Worm (Caenorhabditis elegans) whole organism, young adult: ENCODE data around the gene dhhc-8.

Experiments used
- B0019.2 ChIP-seq: fragments of 200-800 bp; sonication (Bioruptor generic); conservative IDR thresholded peaks from 2 replicates; pipeline ENCODE4 v1.3.6; 2022; ENCODE audit warnings: missing genetic modification reagents, missing genetic modification characterization, missing compliant biosample characterization
- B0261.1 ChIP-seq: sonication (generic microtip); optimal IDR thresholded peaks from 2 replicates; lab custom pipeline; 2016; ENCODE audit warnings: mild to moderate bottlenecking, missing genetic modification characterization, moderate library complexity, missing compliant biosample characterization
- B0336.3 ChIP-seq: fragments of 200-800 bp; sonication (Bioruptor generic); IDR thresholded peaks from 2 replicates; pipeline ENCODE4 v1.3.6; 2022; ENCODE audit warnings: missing genetic modification characterization, missing compliant biosample characterization
- C06A6.2 ChIP-seq: fragments of 200-800 bp; sonication (Bioruptor generic); conservative IDR thresholded peaks from 2 replicates; pipeline ENCODE4 v1.3.6; 2022; ENCODE audit warnings: missing genetic modification characterization, missing compliant biosample characterization
- F33H1.4 ChIP-seq: fragments of 200-800 bp; sonication (Bioruptor generic); IDR thresholded peaks from 2 replicates; pipeline ENCODE4 v1.3.6; 2022; ENCODE audit warnings: missing genetic modification reagents, missing genetic modification characterization, missing compliant biosample characterization
- K11D2.4 ChIP-seq: fragments of 200-800 bp; sonication (Bioruptor generic); IDR thresholded peaks from 2 replicates; pipeline ENCODE4 v1.3.6; 2022; ENCODE audit warnings: missing genetic modification reagents, missing genetic modification characterization, missing compliant biosample characterization
- K12H6.12 ChIP-seq: fragments of 200-800 bp; sonication (Bioruptor generic); optimal IDR thresholded peaks from 2 replicates; lab custom pipeline; 2018; ENCODE audit warnings: mild to moderate bottlenecking, missing genetic modification characterization, missing compliant biosample characterization
- T26A5.8 ChIP-seq: sonication (generic microtip); optimal IDR thresholded peaks from 2 replicates; lab custom pipeline; 2016; ENCODE audit warnings: missing genetic modification characterization, missing compliant biosample characterization
- Y53F4B.3 ChIP-seq: fragments of 200-800 bp; sonication (Bioruptor generic); IDR thresholded peaks from 2 replicates; pipeline ENCODE4 v1.3.6; 2022; ENCODE audit warnings: missing genetic modification reagents, missing genetic modification characterization, missing compliant biosample characterization
- Y67H2A.10 ChIP-seq: fragments of 200-800 bp; sonication (Bioruptor generic); conservative IDR thresholded peaks from 2 replicates; pipeline ENCODE4 v1.3.6; 2022; ENCODE audit warnings: missing genetic modification reagents, missing genetic modification characterization, missing compliant biosample characterization
- aptf-2 ChIP-seq: fragments of 200-800 bp; sonication (Bioruptor generic); conservative IDR thresholded peaks from 2 replicates; pipeline ENCODE4 v1.3.6; 2022; ENCODE audit warnings: missing genetic modification reagents, missing genetic modification characterization, missing compliant biosample characterization
- aptf-3 ChIP-seq: fragments of 200-800 bp; sonication (Bioruptor generic); IDR thresholded peaks from 2 replicates; pipeline ENCODE4 v1.3.6; 2022; ENCODE audit warnings: missing genetic modification characterization, missing compliant biosample characterization
- attf-6 ChIP-seq: fragments of 200-800 bp; sonication (Bioruptor generic); IDR thresholded peaks from 2 replicates; pipeline ENCODE4 v1.3.6; 2022; ENCODE audit warnings: missing genetic modification reagents, missing genetic modification characterization, missing compliant biosample characterization
- ceh-100 ChIP-seq: fragments of 200-800 bp; sonication (Bioruptor generic); IDR thresholded peaks from 2 replicates; pipeline ENCODE4 v1.3.6; 2022; ENCODE audit warnings: missing genetic modification reagents, missing genetic modification characterization, missing compliant biosample characterization
- chd-7 ChIP-seq: sonication (generic microtip); optimal IDR thresholded peaks from 2 replicates; lab custom pipeline; 2016; ENCODE audit warnings: mild to moderate bottlenecking, missing genetic modification characterization, moderate library complexity, missing compliant biosample characterization
- dpff-1 ChIP-seq: sonication (generic microtip); optimal IDR thresholded peaks from 2 replicates; lab custom pipeline; 2017; ENCODE audit warnings: mild to moderate bottlenecking, missing genetic modification characterization, missing compliant biosample characterization
- egl-44 ChIP-seq: fragments of 200-800 bp; sonication (Bioruptor generic); IDR thresholded peaks from 2 replicates; pipeline ENCODE4 v1.3.6; 2022; ENCODE audit warnings: missing genetic modification reagents, missing genetic modification characterization, missing compliant biosample characterization
- fkh-3 ChIP-seq: sonication (generic microtip); optimal IDR thresholded peaks from 2 replicates; lab custom pipeline; 2016; ENCODE audit warnings: mild to moderate bottlenecking, missing genetic modification characterization, missing compliant biosample characterization
- hlh-12 ChIP-seq: sonication (generic microtip); optimal IDR thresholded peaks from 2 replicates; lab custom pipeline; 2016; ENCODE audit warnings: missing genetic modification characterization, missing compliant biosample characterization
- hmg-1.2 ChIP-seq: fragments of 200-800 bp; sonication (Bioruptor generic); IDR thresholded peaks from 2 replicates; pipeline ENCODE4 v1.3.6; 2022; ENCODE audit warnings: missing genetic modification reagents, missing genetic modification characterization, missing compliant biosample characterization
- hsf-1 ChIP-seq: fragments of 200-800 bp; sonication (Bioruptor generic); IDR thresholded peaks from 2 replicates; pipeline ENCODE4 v1.3.6; 2022; ENCODE audit warnings: missing genetic modification reagents, missing genetic modification characterization, missing compliant biosample characterization
- let-607 ChIP-seq, 2 experiments: fragments of 200-800 bp in 1 of 2; sonication (Bioruptor generic) in 1 of 2; sonication (generic microtip) in 1 of 2; optimal IDR thresholded peaks; 2 replicates each; lab custom pipeline; 2016 to 2018; ENCODE audit warnings: mild to moderate bottlenecking in 2 of 2, missing compliant biosample characterization in 2 of 2, missing genetic modification characterization in 2 of 2, moderate library complexity in 2 of 2, missing genotype in 1 of 2
- lin-54 ChIP-seq: fragments of 200-800 bp; sonication (Bioruptor generic); optimal IDR thresholded peaks from 2 replicates; lab custom pipeline; 2018; ENCODE audit warnings: mild to moderate bottlenecking, missing genetic modification characterization, missing compliant biosample characterization
- lsl-1 ChIP-seq: fragments of 200-800 bp; sonication (Bioruptor generic); optimal IDR thresholded peaks from 2 replicates; lab custom pipeline; 2018; ENCODE audit warnings: mild to moderate bottlenecking, missing genetic modification characterization, moderate library complexity, missing compliant biosample characterization
- madf-10 ChIP-seq: sonication (generic microtip); optimal IDR thresholded peaks from 2 replicates; lab custom pipeline; 2016; ENCODE audit warnings: mild to moderate bottlenecking, missing genetic modification characterization, missing compliant biosample characterization
- madf-6 ChIP-seq: fragments of 200-800 bp; sonication (Bioruptor generic); IDR thresholded peaks from 2 replicates; pipeline ENCODE4 v1.3.6; 2022; ENCODE audit warnings: missing genetic modification reagents, missing genetic modification characterization, missing compliant biosample characterization
- madf-8 ChIP-seq: fragments of 200-800 bp; sonication (Bioruptor generic); conservative IDR thresholded peaks from 2 replicates; pipeline ENCODE4 v1.3.6; 2022; ENCODE audit warnings: missing genetic modification reagents, missing genetic modification characterization, missing compliant biosample characterization
- mcd-1 ChIP-seq: fragments of 200-800 bp; sonication (Bioruptor generic); IDR thresholded peaks from 2 replicates; pipeline ENCODE4 v1.3.6; 2022; ENCODE audit warnings: missing genetic modification reagents, missing genetic modification characterization, missing compliant biosample characterization
- mxl-1 ChIP-seq: sonication (generic microtip); optimal IDR thresholded peaks from 2 replicates; lab custom pipeline; 2016; ENCODE audit warnings: missing genetic modification characterization, missing compliant biosample characterization
- nfya-1 ChIP-seq: sonication (generic microtip); optimal IDR thresholded peaks from 2 replicates; lab custom pipeline; 2017; ENCODE audit warnings: antibody characterized with exemption, missing compliant biosample characterization, missing genetic modification characterization, borderline replicate concordance; ENCODE audit not compliant: insufficient read depth
- nhr-120 ChIP-seq: fragments of 200-800 bp; sonication (Bioruptor generic); IDR thresholded peaks from 2 replicates; pipeline ENCODE4 v1.3.6; 2022; ENCODE audit warnings: missing genetic modification characterization, missing compliant biosample characterization
- nhr-80 ChIP-seq: sonication (generic microtip); optimal IDR thresholded peaks from 2 replicates; lab custom pipeline; 2016; ENCODE audit warnings: missing genetic modification characterization, missing compliant biosample characterization
- nhr-90 ChIP-seq: sonication (generic microtip); optimal IDR thresholded peaks from 2 replicates; lab custom pipeline; 2016; ENCODE audit warnings: missing genotype, mild to moderate bottlenecking, missing genetic modification characterization, missing compliant biosample characterization
- rcor-1 ChIP-seq: fragments of 200-800 bp; sonication (Bioruptor generic); IDR thresholded peaks from 2 replicates; pipeline ENCODE4 v1.3.6; 2022; ENCODE audit warnings: missing genetic modification reagents, missing genetic modification characterization, missing compliant biosample characterization
- rec-8 ChIP-seq, 2 experiments: sonication (generic microtip); optimal IDR thresholded peaks; 2 replicates each; lab custom pipeline; 2016; ENCODE audit warnings: mild to moderate bottlenecking in 2 of 2, missing genetic modification characterization in 2 of 2, missing genetic modification reagents in 2 of 2, missing genotype in 2 of 2, missing biosample characterization in 1 of 2, missing compliant biosample characterization in 1 of 2, moderate library complexity in 1 of 2
- rpc-1 ChIP-seq, 2 experiments: fragments of 150-350 bp in 1 of 2; sonication (generic microtip) in 1 of 2; optimal IDR thresholded peaks; 2 replicates each; lab custom pipeline; 2014 to 2018; ENCODE audit warnings: missing biosample characterization in 1 of 2, missing genetic modification characterization in 1 of 2, missing genetic modification reagents in 1 of 2, missing genotype in 1 of 2
- sdz-38 ChIP-seq: sonication (generic microtip); optimal IDR thresholded peaks from 2 replicates; lab custom pipeline; 2016; ENCODE audit warnings: missing genotype, missing genetic modification characterization, missing compliant biosample characterization
- snpc-1.3 ChIP-seq: sonication (generic microtip); optimal IDR thresholded peaks from 2 replicates; lab custom pipeline; 2017; ENCODE audit warnings: missing genetic modification characterization, mild to moderate bottlenecking, missing compliant biosample characterization, antibody characterized with exemption, moderate library complexity, missing genotype, missing genetic modification reagents; ENCODE audit not compliant: insufficient read depth
- snpc-4 ChIP-seq, 5 experiments: fragments of 150-350 bp in 1 of 5; sonication (generic microtip) in 4 of 5; optimal IDR thresholded peaks; 2 replicates each; lab custom pipeline; 2014 to 2018; ENCODE audit warnings: missing genetic modification characterization in 5 of 5, missing biosample characterization in 3 of 5, antibody characterized with exemption in 2 of 5, mild to moderate bottlenecking in 2 of 5, missing compliant biosample characterization in 2 of 5, missing genotype in 2 of 5, moderate library complexity in 2 of 5, missing genetic modification reagents in 1 of 5
- tbp1 ChIP-seq: fragments of 200-800 bp; sonication (Bioruptor generic); optimal IDR thresholded peaks from 2 replicates; lab custom pipeline; 2018; ENCODE audit warnings: mild to moderate bottlenecking, missing genetic modification characterization, missing compliant biosample characterization
- tlf-1 ChIP-seq: fragments of 200-800 bp; sonication (Bioruptor generic); optimal IDR thresholded peaks from 2 replicates; lab custom pipeline; 2018; ENCODE audit warnings: mild to moderate bottlenecking, missing genetic modification characterization, missing compliant biosample characterization
- unc-130 ChIP-seq: sonication (generic microtip); optimal IDR thresholded peaks from 2 replicates; lab custom pipeline; 2016; ENCODE audit warnings: missing genetic modification reagents, missing genetic modification characterization, missing compliant biosample characterization
- xnd-1 ChIP-seq: sonication (generic microtip); optimal IDR thresholded peaks from 2 replicates; lab custom pipeline; 2016; ENCODE audit warnings: missing genotype, missing genetic modification reagents, missing genetic modification characterization, missing compliant biosample characterization
- zfh-2 ChIP-seq: fragments of 200-800 bp; sonication (Bioruptor generic); conservative IDR thresholded peaks from 2 replicates; pipeline ENCODE4 v1.3.6; 2022; ENCODE audit warnings: missing genetic modification reagents, missing genetic modification characterization, missing compliant biosample characterization
- ztf-25 ChIP-seq: fragments of 200-800 bp; sonication (Bioruptor generic); IDR thresholded peaks from 2 replicates; pipeline ENCODE4 v1.3.6; 2022; ENCODE audit warnings: missing genetic modification reagents, missing genetic modification characterization, missing compliant biosample characterization
- ztf-26 ChIP-seq: sonication (generic microtip); optimal IDR thresholded peaks from 2 replicates; lab custom pipeline; 2017; ENCODE audit warnings: missing genetic modification characterization, missing compliant biosample characterization
- ztf-6 ChIP-seq: fragments of 200-800 bp; sonication (Bioruptor generic); IDR thresholded peaks from 2 replicates; pipeline ENCODE4 v1.3.6; 2022; ENCODE audit warnings: missing genetic modification reagents, missing genetic modification characterization, missing compliant biosample characterization

Gene dhhc-8

DNA sequence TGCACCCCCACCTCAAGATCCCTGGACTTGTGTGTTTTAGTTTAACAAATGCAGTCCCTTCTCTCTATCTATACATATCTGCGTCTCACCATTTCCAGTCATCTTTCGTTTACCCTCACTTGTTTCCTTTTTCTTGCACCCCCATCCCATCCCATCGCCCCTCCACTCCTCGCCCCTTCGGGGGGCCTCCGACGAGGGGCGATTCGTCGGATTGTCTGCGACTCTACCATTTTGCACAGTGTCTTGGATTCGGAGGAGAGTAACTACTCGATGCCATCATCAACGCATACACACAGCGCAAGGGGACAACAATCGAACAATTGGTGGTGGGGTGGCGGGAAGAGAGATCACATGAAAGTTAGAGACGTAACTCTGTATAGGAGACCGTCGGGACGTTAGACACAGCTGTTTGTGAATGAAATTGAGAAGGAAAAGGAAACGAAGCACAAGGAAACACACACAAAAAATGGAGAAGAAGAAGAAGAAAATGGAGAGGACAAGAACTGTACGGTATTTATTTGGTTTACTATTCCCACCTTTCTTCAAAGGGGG is 44.9 kb upstream of the dhhc-8 start (continued):
- TF ChIP-seq Y53F4B.3 (no peak), ztf-6 (no peak; the same call in 1 of the 2 replicates), B0019.2 (GFP tag; lab: Robert Waterston, UW) (no peak), nhr-120 (no peak), tbp1 (GFP tag; lab: Kevin White, UChicago) (peak; percentile 39), nhr-80 (tag; lab: Kevin White, UChicago) (peak; percentile 16), madf-8 (GFP tag; lab: Robert Waterston, UW) (no peak), rec-8 (tag; optimal IDR thresholded peaks at IDR 0.05; lab: Kevin White, UChicago) (no peak), nhr-90 (tag; lab: Kevin White, UChicago) (no peak), xnd-1 (tag; lab: Kevin White, UChicago) (no peak), mxl-1 (tag; lab: Kevin White, UChicago) (no peak), fkh-3 (tag; lab: Kevin White, UChicago) (no peak), C06A6.2 (peak; percentile 76), aptf-2 (no peak), attf-6 (GFP tag; lab: Robert Waterston, UW) (no peak), mcd-1 (GFP tag; lab: Robert Waterston, UW) (peak; percentile 73), ztf-25 (no peak), T26A5.8 (no peak), snpc-4 (GFP tag; optimal IDR thresholded peaks at IDR 0.05; lab: Kevin White, UChicago) (peak; percentile 62), snpc-4 (tag; optimal IDR thresholded peaks at IDR 0.05; lab: Kevin White, UChicago) (peak; percentile 2 to 56 (median 30)), B0336.3 (peak; percentile 77), K12H6.12 (tag; lab: Kevin White, UChicago) (peak; percentile 96), sdz-38 (no peak), egl-44 (GFP tag; lab: Robert Waterston, UW) (no peak; the same call in 1 of the 2 replicates), rcor-1 (GFP tag; lab: Robert Waterston, UW) (peak; percentile 84), madf-10 (tag; lab: Kevin White, UChicago) (peak; percentile 59), K11D2.4 (GFP tag; lab: Robert Waterston, UW) (peak; percentile 72; the same call in 1 of the 2 replicates), tlf-1 (GFP tag; lab: Kevin White, UChicago) (no peak), hmg-1.2 (GFP tag; lab: Robert Waterston, UW) (peak; percentile 91), rpc-1 (optimal IDR thresholded peaks at IDR 0.05; lab: Kevin White, UChicago) (no peak), rpc-1 (tag; optimal IDR thresholded peaks at IDR 0.05; lab: Kevin White, UChicago) (no peak), aptf-3 (no peak), hsf-1 (GFP tag; lab: Robert Waterston, UW) (peak; percentile 54; the same call in 1 of the 2 replicates), zfh-2 (GFP tag; lab: Robert Waterston, UW) (peak; percentile 95), chd-7 (tag; lab: Kevin White, UChicago) (peak; percentile 81), madf-6 (GFP tag; lab: Robert Waterston, UW) (no peak), Y67H2A.10 (peak; percentile 37; the same call in 1 of the 2 replicates), lin-54 (GFP tag; lab: Kevin White, UChicago) (peak; percentile 19), snpc-1.3 (tag; lab: Kevin White, UChicago) (no peak), ceh-100 (no peak), F33H1.4 (GFP tag; lab: Robert Waterston, UW) (no peak), let-607 (tag; optimal IDR thresholded peaks at IDR 0.05; lab: Kevin White, UChicago) (peak in 1 of 2 experiments; percentile 40), nfya-1 (tag; lab: Kevin White, UChicago) (no peak), ztf-26 (tag; lab: Kevin White, UChicago) (peak; percentile 31), hlh-12 (tag; lab: Kevin White, UChicago) (no peak), dpff-1 (tag; lab: Kevin White, UChicago) (no peak), B0261.1 (tag; lab: Kevin White, UChicago) (no peak), lsl-1 (GFP tag; lab: Kevin White, UChicago) (no peak), unc-130 (GFP tag; lab: Kevin White, UChicago) (no peak)
